Fruit fly (Drosophila melanogaster) ovary, adult (tissue): ENCODE data around the gene COX5A.

Experiments
- CG17801 ChIP-seq: fragments of 200-800 bp; optimal IDR thresholded peaks from 2 replicates; lab custom pipeline; 2019; ENCODE audit warnings: missing biosample characterization, mild to moderate bottlenecking, missing genetic modification characterization, moderate library complexity; ENCODE audit not compliant: partially characterized antibody

The COX5A gene

dm6 chr3R:11786695-11787226, 32.4 kb upstream of the COX5A start, which contains the start of the genes prd1 and HisCl1:
Gene prd1, minus strand, starts transcription at chr3R:11787014.
Gene HisCl1, plus strand, starts transcription at chr3R:11787176.
- TF ChIP-seq CG17801 (GFP tag; lab: Kevin White, UChicago) = no peak

DNA sequence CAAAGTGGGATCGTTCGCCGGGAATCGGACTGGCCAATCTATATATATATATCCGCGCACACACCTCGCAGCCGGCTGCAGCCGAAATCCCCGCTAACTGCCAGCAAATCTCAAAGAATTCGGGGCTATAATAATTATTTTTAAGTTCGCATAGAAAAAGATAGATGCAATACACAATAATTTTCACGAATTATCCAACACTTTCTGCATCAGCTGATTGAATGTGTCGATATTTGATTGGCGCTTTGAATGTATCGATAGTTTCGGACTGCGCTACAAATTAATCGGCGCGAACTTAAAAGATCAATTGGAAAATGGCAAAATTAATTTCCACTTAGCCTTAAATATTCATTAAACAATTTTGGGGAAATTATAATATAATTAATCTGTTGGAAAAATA, 22.4 kb upstream of the COX5A start, which contains the start of gene Sbf:
Sbf (minus strand) TSS at position 169 of the 400 bp plus-strand sequence.
- TF ChIP-seq CG17801 (GFP tag; lab: Kevin White, UChicago) = peak; percentile 32

- TF ChIP-seq CG17801 (GFP tag; lab: Kevin White, UChicago) = no peak
Measured at dm6 chr3R:11805584-11805983, 13.6 kb upstream of the COX5A start.

DNA sequence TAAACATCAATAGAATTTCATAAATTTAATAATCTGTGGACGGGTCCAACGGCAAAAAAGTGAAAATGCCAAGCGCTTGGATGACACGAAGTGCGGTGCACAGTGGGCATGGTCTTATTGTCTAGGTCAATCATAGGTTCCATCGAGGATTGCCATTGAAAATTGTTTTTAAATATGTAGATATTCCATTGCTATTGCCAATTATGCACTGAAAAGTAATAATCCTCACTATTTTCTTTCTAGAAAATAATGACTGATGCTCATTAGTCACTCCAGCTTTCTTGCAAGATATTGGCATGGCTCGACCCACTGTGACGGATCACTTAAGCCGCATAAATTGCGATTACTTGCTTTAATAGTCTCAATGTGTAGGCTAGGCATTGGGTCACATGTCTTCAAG, 12.4 kb upstream of the COX5A start:
- no peak for TF ChIP-seq CG17801 (GFP tag; lab: Kevin White, UChicago)

DNA sequence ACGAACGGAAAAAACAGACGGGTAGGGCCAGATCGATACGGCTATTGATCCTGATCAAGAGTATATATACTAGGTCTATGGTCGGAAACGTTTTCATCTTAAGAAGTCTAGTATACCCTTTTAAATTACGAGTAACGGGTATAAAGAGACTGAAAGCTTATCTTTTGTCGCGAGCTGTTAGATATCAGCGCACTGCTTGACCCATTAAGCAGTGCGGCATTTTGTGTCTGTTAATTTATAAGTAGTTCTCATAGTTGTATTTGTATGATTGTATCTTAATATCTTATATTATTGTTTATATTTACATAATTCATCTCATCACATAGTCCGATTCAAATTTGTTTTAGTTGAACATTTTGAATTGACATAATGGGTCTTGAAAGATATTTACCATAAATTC, 11.5 kb upstream of the COX5A start:
- TF ChIP-seq CG17801 (GFP tag; lab: Kevin White, UChicago) = no peak

- TF ChIP-seq CG17801 (GFP tag; lab: Kevin White, UChicago) = no peak
Measured at dm6 chr3R:11809620-11810019, 9.5 kb upstream of the COX5A start.

DNA sequence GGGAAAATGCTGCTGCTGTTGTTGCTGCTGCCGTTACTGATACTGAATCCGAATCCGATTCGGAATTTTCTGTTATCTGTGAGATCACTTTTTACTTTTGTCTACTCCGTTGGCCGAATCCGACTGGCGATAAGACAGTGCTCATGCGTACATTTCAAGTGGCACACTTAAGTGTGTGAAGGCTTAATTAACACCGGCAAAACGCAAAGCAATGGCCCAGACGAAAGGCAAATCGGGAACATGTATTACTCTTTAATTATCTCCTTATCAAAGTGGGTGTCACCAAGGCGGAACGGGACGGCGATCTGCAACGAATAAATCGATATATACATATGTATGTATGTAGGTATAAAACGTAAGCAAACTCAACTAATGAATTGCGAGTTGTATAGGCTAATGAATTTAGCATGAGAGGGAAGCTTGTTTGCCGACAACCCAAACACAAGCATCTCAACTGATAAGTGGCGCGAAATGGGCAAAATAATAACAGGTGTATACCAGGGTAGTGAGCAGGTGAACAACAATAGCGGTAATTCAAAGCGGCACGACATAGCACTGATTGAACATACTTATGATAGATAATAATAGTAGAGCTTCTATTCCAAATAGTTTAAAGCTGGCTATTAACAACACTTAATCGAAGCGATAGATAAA, 8.2 kb upstream of the COX5A start:
- TF ChIP-seq CG17801 (GFP tag; lab: Kevin White, UChicago) = no peak

DNA sequence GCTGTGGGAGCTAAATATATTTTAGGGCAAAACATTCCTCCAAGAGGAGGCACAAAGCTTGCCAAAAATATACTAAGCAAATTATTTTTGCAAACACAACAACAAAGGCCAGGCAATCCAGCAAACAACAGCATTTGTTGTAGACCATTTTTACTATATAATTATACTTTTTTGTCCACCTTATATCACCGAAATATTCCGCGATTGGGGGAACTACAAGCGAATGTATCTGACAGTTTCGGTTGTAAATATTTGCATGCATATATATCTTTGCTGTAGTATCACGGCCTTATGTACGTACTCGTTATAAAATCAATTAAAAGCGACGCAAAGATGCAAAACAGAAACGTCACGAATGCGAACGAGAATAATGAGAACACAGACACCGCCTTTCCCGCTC, 6.7 kb upstream of the COX5A start:
- TF ChIP-seq CG17801 (GFP tag; lab: Kevin White, UChicago) = no peak

DNA sequence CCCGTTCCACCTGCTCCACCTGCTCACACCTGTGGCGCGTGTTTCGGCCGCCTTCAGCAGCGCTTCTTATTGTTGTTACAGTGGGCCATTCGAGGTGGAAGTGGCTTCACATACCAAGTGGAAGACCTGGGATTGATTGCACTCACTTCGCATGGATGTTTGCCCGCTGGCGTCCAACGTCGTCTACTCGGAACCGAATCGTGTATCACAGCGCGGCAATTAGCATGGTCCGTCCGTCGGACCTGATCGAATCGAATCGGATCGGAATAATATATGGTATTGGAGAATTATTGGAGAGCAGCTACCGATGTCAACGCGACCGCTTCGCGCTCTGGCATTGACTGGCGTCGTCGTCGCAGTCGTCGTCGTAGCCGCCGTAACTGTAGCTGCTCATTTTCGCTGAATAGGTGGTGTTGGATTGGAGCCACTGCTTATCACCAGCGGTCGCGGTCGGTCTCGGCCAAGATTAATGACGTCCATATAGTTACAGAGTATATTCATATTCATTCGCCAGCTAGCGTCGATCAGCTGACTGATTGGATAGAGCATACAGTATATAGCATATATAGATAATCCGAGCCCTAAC, 6.2 kb upstream of the COX5A start, which contains the start of gene ClC-a:
ClC-a (minus strand) TSS at position 327 of the 586 bp plus-strand sequence.
- TF ChIP-seq CG17801 (GFP tag; lab: Kevin White, UChicago) = peak; percentile 62

dm6 chr3R:11819640-11819979, 451 bp downstream of the COX5A start:
- no peak for TF ChIP-seq CG17801 (GFP tag; lab: Kevin White, UChicago)

DNA sequence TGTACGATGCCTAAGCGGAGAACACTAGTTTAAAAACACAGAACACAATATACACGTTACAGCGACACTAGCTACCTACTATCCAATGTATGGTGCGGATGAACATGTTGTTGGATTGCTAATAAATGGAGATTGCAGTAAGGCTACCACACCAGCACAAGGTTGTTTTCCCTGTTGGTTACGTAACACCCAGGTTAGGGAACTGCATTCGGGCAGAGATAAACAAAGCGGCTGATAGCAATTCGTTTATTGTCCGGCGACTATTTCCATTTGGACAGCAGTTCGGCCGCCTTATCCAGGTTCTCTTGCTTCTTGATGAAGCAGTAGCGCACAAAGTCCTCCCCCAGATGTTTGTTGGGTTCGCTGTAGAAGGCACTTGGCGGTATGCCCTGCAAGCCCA, 989 bp downstream of the COX5A start:
- TF ChIP-seq CG17801 (GFP tag; lab: Kevin White, UChicago) = no peak

DNA sequence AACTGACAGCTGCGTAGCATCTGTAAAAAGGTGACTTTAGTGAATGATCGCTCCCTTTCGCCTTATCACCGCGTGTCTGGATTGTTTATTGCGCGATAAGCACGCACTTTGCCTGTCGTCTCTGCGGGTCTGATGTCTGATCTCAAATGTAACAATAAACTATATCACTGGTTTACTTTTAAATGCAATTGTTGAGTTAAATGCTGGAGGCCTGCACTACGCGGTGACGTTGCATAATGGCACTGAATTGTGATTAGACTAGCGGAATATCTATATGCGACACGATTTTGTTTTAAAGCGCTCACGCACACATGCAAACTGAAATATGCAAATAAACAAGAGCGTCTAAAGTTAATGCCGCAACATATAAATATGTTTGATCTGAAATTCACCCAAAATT, 2.6 kb downstream of the COX5A start:
- TF ChIP-seq CG17801 (GFP tag; lab: Kevin White, UChicago) = no peak

- peak; percentile 29 for TF ChIP-seq CG17801 (GFP tag; lab: Kevin White, UChicago)
Measured at dm6 chr3R:11822266-11822665, 3.1 kb downstream of the COX5A start, which contains the start of gene Kyat. Gene Kyat, minus strand, starts transcription at chr3R:11822493.

DNA sequence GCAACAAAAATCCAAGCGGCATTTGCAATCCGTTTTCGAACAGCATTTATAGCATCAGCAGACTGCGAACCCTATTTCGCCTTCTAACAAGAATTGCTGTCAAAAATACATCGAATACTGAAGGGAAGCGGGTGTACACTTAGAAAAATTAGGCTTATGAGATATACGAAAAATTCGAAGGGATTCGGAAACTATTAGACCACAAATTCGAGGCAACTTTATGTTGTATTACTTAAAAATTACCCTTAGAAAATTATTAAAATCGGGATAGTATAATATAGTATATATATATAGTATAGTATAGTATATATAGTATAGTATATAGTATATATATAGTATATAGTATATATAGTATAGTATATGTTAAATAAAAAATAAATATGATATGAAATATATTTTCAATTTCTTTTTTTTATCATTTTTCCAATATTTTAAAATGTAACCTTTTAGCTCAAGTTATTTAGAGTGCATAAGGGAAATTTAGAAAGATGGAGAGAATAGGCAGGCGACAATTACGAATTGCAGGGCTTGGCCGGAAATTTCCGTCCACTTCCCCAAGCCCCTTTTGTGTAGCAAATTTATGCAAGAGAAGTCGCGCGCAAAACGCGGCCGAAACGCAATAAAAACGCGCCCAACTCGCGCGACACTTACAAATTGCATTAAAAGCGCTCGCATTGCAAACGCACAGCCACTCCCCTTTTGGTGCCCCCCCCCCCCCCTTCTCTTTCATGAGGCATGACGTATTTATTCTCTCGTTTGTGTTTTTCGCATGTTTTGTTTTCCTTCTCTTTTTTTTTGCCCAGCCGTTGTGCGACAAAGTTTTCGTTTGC, 11.8 kb downstream of the COX5A start:
- no peak for TF ChIP-seq CG17801 (GFP tag; lab: Kevin White, UChicago)

DNA sequence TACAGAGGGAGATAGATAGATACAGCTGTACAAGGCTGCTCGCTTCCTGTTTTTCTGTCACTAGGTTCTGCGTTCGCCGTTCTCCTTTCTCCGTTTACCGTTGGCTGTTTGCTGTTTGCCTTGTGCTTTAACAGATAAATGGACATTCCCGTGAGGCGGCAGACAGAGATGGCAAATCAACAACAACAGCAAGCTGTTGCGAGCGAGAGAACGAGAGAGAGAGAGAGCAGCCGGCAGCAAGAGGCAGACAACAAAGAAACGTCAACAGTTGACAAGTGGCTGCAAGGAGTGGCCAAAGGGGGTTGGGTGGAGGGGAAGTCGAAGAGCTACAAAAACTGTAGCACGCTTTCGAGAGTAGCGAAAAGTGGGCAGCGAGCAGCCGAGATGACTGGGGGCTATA, 14.2 kb downstream of the COX5A start:
- no peak for TF ChIP-seq CG17801 (GFP tag; lab: Kevin White, UChicago)
